Worm (Caenorhabditis elegans) whole organism, L1 larva: ENCODE results near the gene F10D7.4.

Experiments used
- C16A3.4 ChIP-seq: fragments of 150-350 bp; optimal IDR thresholded peaks from 2 replicates; lab custom pipeline; 2014; ENCODE audit warnings: missing biosample characterization, missing genetic modification characterization
- Y116A8C.19 ChIP-seq: sonication (generic microtip); optimal IDR thresholded peaks from 2 replicates; lab custom pipeline; 2016; ENCODE audit warnings: missing compliant biosample characterization, missing genetic modification characterization, borderline replicate concordance
- aly-2 ChIP-seq: fragments of 150-350 bp; optimal IDR thresholded peaks from 2 replicates; lab custom pipeline; 2014; ENCODE audit warnings: missing biosample characterization, missing genetic modification characterization
- ama-1 ChIP-seq: fragments of 150-350 bp; optimal IDR thresholded peaks from 2 replicates; lab custom pipeline; 2014
- blmp-1 ChIP-seq: fragments of 150-350 bp; optimal IDR thresholded peaks from 2 replicates; lab custom pipeline; 2014; ENCODE audit warnings: missing biosample characterization, missing genetic modification characterization
- ceh-63 ChIP-seq: fragments of 200-800 bp; sonication (Bioruptor generic); optimal IDR thresholded peaks from 2 replicates; lab custom pipeline; 2018; ENCODE audit warnings: mild to moderate bottlenecking, missing genetic modification characterization, missing compliant biosample characterization
- ceh-8 ChIP-seq: fragments of 200-800 bp; sonication (Bioruptor generic); optimal IDR thresholded peaks from 2 replicates; lab custom pipeline; 2018; ENCODE audit warnings: mild to moderate bottlenecking, missing genetic modification characterization, moderate library complexity, missing compliant biosample characterization
- ceh-88 ChIP-seq: fragments of 200-800 bp; sonication (Bioruptor generic); IDR thresholded peaks from 2 replicates; pipeline ENCODE4 v1.3.6; 2022; ENCODE audit warnings: missing genetic modification characterization, missing compliant biosample characterization
- dpl-1 ChIP-seq, 3 experiments: fragments of 150-350 bp in 2 of 3; sonication (generic microtip) in 1 of 3; optimal IDR thresholded peaks; 2 replicates each; lab custom pipeline; 2014 to 2017; ENCODE audit warnings: missing biosample characterization in 3 of 3, missing genetic modification characterization in 3 of 3, missing genetic modification reagents in 3 of 3
- elt-3 ChIP-seq, 6 experiments: fragments of 150-350 bp in 1 of 6; sonication (generic microtip); optimal IDR thresholded peaks; 2 replicates each; lab custom pipeline; 2017 to 2018; ENCODE audit warnings: missing biosample characterization in 6 of 6, missing genetic modification characterization in 6 of 6, inconsistent platforms in 1 of 6
- ets-5 ChIP-seq: fragments of 200-800 bp; sonication (Bioruptor generic); IDR thresholded peaks from 2 replicates; pipeline ENCODE4 v1.3.6; 2022; ENCODE audit warnings: missing genetic modification characterization, missing compliant biosample characterization
- fkh-10 ChIP-seq: sonication (generic microtip); optimal IDR thresholded peaks from 2 replicates; lab custom pipeline; 2017; ENCODE audit warnings: missing biosample characterization, missing genetic modification reagents, missing genetic modification characterization
- fkh-4 ChIP-seq: sonication (generic microtip); optimal IDR thresholded peaks from 2 replicates; lab custom pipeline; 2016; ENCODE audit warnings: missing compliant biosample characterization, missing genetic modification characterization, borderline replicate concordance
- fos-1 ChIP-seq: fragments of 150-350 bp; optimal IDR thresholded peaks from 2 replicates; lab custom pipeline; 2014; ENCODE audit warnings: missing biosample characterization, missing genetic modification characterization
- jun-1 ChIP-seq: fragments of 150-350 bp; optimal IDR thresholded peaks from 2 replicates; lab custom pipeline; 2014; ENCODE audit warnings: missing biosample characterization, missing genetic modification reagents, missing genetic modification characterization
- lin-15B ChIP-seq: fragments of 150-350 bp; sonication (generic microtip); optimal IDR thresholded peaks from 3 replicates; lab custom pipeline; 2014; ENCODE audit warnings: missing biosample characterization, missing genetic modification characterization
- lin-39 ChIP-seq: fragments of 150-350 bp; optimal IDR thresholded peaks from 2 replicates; lab custom pipeline; 2014; ENCODE audit warnings: missing biosample characterization, missing genetic modification reagents, missing genetic modification characterization
- mdl-1 ChIP-seq, 2 experiments: fragments of 150-350 bp; optimal IDR thresholded peaks; 2 replicates each; lab custom pipeline; 2014 to 2017; ENCODE audit warnings: missing biosample characterization in 2 of 2, missing genetic modification characterization in 2 of 2, inconsistent platforms in 1 of 2
- nhr-19 ChIP-seq: fragments of 200-800 bp; sonication (Bioruptor generic); conservative IDR thresholded peaks from 2 replicates; pipeline ENCODE4 v1.3.6; 2022; ENCODE audit warnings: missing genetic modification characterization, missing compliant biosample characterization
- nhr-20 ChIP-seq: sonication (generic microtip); optimal IDR thresholded peaks from 2 replicates; lab custom pipeline; 2016; ENCODE audit warnings: mild to moderate bottlenecking, missing genetic modification characterization, missing compliant biosample characterization
- nhr-28 ChIP-seq: fragments of 150-350 bp; optimal IDR thresholded peaks from 2 replicates; lab custom pipeline; 2014; ENCODE audit warnings: missing biosample characterization, missing genetic modification characterization
- nhr-71 ChIP-seq: sonication (generic microtip); optimal IDR thresholded peaks from 2 replicates; lab custom pipeline; 2016; ENCODE audit warnings: mild to moderate bottlenecking, missing genetic modification characterization, moderate library complexity, missing compliant biosample characterization
- nhr-76 ChIP-seq: sonication (generic microtip); optimal IDR thresholded peaks from 2 replicates; lab custom pipeline; 2017; ENCODE audit warnings: missing biosample characterization, missing genetic modification characterization
- nhr-84 ChIP-seq: sonication (generic microtip); optimal IDR thresholded peaks from 2 replicates; lab custom pipeline; 2017; ENCODE audit warnings: missing biosample characterization, missing genetic modification characterization
- nhr-85 ChIP-seq: sonication (generic microtip); peaks from one replicate; lab custom pipeline; 2016; ENCODE audit warnings: missing genetic modification characterization, inconsistent platforms, missing compliant biosample characterization
- pag-3 ChIP-seq: sonication (generic microtip); optimal IDR thresholded peaks from 2 replicates; lab custom pipeline; 2017; ENCODE audit warnings: missing genetic modification characterization, mild to moderate bottlenecking, missing compliant biosample characterization, antibody characterized with exemption, borderline replicate concordance; ENCODE audit not compliant: insufficient read depth
- pax-3 ChIP-seq: fragments of 200-800 bp; sonication (Bioruptor generic); optimal IDR thresholded peaks from 2 replicates; lab custom pipeline; 2018; ENCODE audit warnings: mild to moderate bottlenecking, missing genetic modification characterization, moderate library complexity, missing compliant biosample characterization
- rnt-1 ChIP-seq: sonication (generic microtip); optimal IDR thresholded peaks from 2 replicates; lab custom pipeline; 2016; ENCODE audit warnings: mild to moderate bottlenecking, missing genetic modification characterization, moderate library complexity, missing compliant biosample characterization
- skn-1 ChIP-seq: fragments of 150-350 bp; optimal IDR thresholded peaks from 2 replicates; lab custom pipeline; 2014; ENCODE audit warnings: missing biosample characterization, missing genetic modification characterization
- snu-23 ChIP-seq: sonication (generic microtip); optimal IDR thresholded peaks from 2 replicates; lab custom pipeline; 2016; ENCODE audit warnings: missing genetic modification characterization, missing compliant biosample characterization
- sox-4 ChIP-seq: sonication (generic microtip); optimal IDR thresholded peaks from 2 replicates; lab custom pipeline; 2016; ENCODE audit warnings: missing genetic modification characterization, missing compliant biosample characterization
- sptf-1 ChIP-seq: fragments of 150-350 bp; optimal IDR thresholded peaks from 2 replicates; lab custom pipeline; 2014; ENCODE audit warnings: missing biosample characterization, missing genetic modification characterization
- swsn-7 ChIP-seq: sonication (generic microtip); optimal IDR thresholded peaks from 2 replicates; lab custom pipeline; 2016; ENCODE audit warnings: missing genetic modification characterization, missing compliant biosample characterization
- tbx-2 ChIP-seq: sonication (generic microtip); optimal IDR thresholded peaks from 2 replicates; lab custom pipeline; 2016; ENCODE audit warnings: missing genetic modification characterization, missing compliant biosample characterization
- tlp-1 ChIP-seq: fragments of 150-350 bp; optimal IDR thresholded peaks from 2 replicates; lab custom pipeline; 2014; ENCODE audit warnings: missing biosample characterization, missing genetic modification characterization
- unc-130 ChIP-seq: fragments of 150-350 bp; optimal IDR thresholded peaks from 2 replicates; lab custom pipeline; 2017; ENCODE audit warnings: missing biosample characterization, missing genetic modification characterization, inconsistent platforms
- unc-30 ChIP-seq: sonication (generic microtip); optimal IDR thresholded peaks from 2 replicates; lab custom pipeline; 2017; ENCODE audit warnings: missing biosample characterization, missing genetic modification characterization
- unc-62 ChIP-seq: fragments of 150-350 bp; optimal IDR thresholded peaks from 2 replicates; lab custom pipeline; 2014; ENCODE audit warnings: missing biosample characterization, missing genetic modification reagents, missing genetic modification characterization
- unc-86 ChIP-seq: sonication (generic microtip); optimal IDR thresholded peaks from 2 replicates; lab custom pipeline; 2016; ENCODE audit warnings: missing genetic modification characterization, missing compliant biosample characterization
- vab-15 ChIP-seq: sonication (generic microtip); optimal IDR thresholded peaks from 2 replicates; lab custom pipeline; 2017; ENCODE audit warnings: missing genotype, mild to moderate bottlenecking, missing genetic modification characterization, missing compliant biosample characterization
- zag-1 ChIP-seq: fragments of 150-350 bp; optimal IDR thresholded peaks from 2 replicates; lab custom pipeline; 2014; ENCODE audit warnings: missing biosample characterization, missing genetic modification characterization
- zip-4 ChIP-seq: fragments of 200-800 bp; sonication (Bioruptor generic); optimal IDR thresholded peaks from 2 replicates; lab custom pipeline; 2018; ENCODE audit warnings: mild to moderate bottlenecking, missing genetic modification characterization, moderate library complexity, missing compliant biosample characterization

Gene F10D7.4

DNA sequence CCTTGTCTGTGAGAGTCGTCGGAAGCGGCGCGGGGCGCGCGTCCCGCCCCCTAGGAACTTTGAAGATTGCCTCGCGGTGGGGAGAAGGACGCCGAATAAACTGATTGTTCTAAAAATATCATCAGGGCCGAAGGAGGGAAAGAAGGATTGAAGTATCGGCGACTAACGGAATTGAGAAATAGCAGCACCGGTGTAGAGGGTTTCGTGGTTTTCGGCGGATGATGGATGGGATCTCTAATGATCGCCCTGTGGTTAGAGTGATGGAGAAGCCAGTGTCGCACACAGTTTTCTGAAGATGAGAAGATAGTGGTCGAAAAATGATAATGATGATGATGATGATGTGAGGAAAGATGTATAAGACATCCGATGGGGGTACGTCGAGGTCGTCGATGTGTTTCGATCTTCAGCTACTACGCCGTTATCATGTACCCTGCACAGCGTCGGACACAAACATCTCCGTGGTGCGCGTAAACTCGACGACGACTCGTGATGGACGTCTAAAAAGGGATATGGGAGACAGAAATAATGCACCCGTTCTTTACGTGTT is 39.7 kb upstream of the F10D7.4 start, which contains the start of gene osm-11 (continued):
- TF ChIP-seq nhr-28 (tag; lab: Kevin White, UChicago) (no peak), nhr-76 (tag; lab: Kevin White, UChicago) (no peak), skn-1 (tag; lab: Kevin White, UChicago) (peak; percentile 13), C16A3.4 (tag; lab: Kevin White, UChicago) (no peak), nhr-71 (tag; lab: Kevin White, UChicago) (peak; percentile 80), ceh-63 (GFP tag; lab: Kevin White, UChicago) (no peak), aly-2 (tag; lab: Kevin White, UChicago) (no peak), elt-3 (tag; optimal IDR thresholded peaks at IDR 0.05; lab: Kevin White, UChicago) (peak in 5 of 6 experiments; percentile 21 to 65 (median 42)), zip-4 (GFP tag; lab: Kevin White, UChicago) (no peak), lin-39 (tag; lab: Kevin White, UChicago) (no peak), nhr-84 (tag; lab: Kevin White, UChicago) (no peak), ceh-8 (GFP tag; lab: Kevin White, UChicago) (no peak), pag-3 (tag; lab: Kevin White, UChicago) (no peak), fkh-10 (GFP tag; lab: Kevin White, UChicago) (no peak), tlp-1 (tag; lab: Kevin White, UChicago) (no peak), nhr-20 (tag; lab: Kevin White, UChicago) (peak; percentile 69), nhr-85 (peak; percentile 98), snu-23 (peak; percentile 52), tbx-2 (tag; lab: Kevin White, UChicago) (peak; percentile 63), rnt-1 (tag; lab: Kevin White, UChicago) (no peak), vab-15 (no peak), fkh-4 (tag; lab: Kevin White, UChicago) (no peak), pax-3 (no peak), unc-62 (GFP tag; lab: Kevin White, UChicago) (no peak), mdl-1 (tag; optimal IDR thresholded peaks at IDR 0.05; lab: Kevin White, UChicago) (peak in 1 of 2 experiments; percentile 4), fos-1 (tag; lab: Kevin White, UChicago) (no peak), dpl-1 (GFP tag; optimal IDR thresholded peaks at IDR 0.05; lab: Kevin White, UChicago) (peak in 1 of 3 experiments; percentile 1), unc-86 (tag; lab: Kevin White, UChicago) (no peak), lin-15B (no peak), blmp-1 (tag; lab: Kevin White, UChicago) (peak; percentile 84), zag-1 (tag; lab: Kevin White, UChicago) (no peak), nhr-19 (GFP tag; lab: Robert Waterston, UW) (peak; percentile 49), sptf-1 (tag; lab: Kevin White, UChicago) (no peak), unc-130 (tag; lab: Kevin White, UChicago) (peak; percentile 56), sox-4 (tag; lab: Kevin White, UChicago) (no peak), Y116A8C.19 (tag; lab: Kevin White, UChicago) (no peak), unc-30 (tag; lab: Kevin White, UChicago) (no peak), swsn-7 (tag; lab: Kevin White, UChicago) (no peak), ama-1 (lab: Kevin White, UChicago) (no peak), ceh-88 (no peak), ets-5 (GFP tag; lab: Robert Waterston, UW) (no peak), jun-1 (no peak)
- TF ChIP-seq, all 84 proteins: peak for 18
